Fruit fly (Drosophila melanogaster): Measurements from ENCODE around the gene CG42507.

Gene CG42507

dm6 chr3L:14782626-14783362 lies 25.0 kb upstream of the CG42507 start:
- TF ChIP-seq rgr (GFP tag; optimal IDR thresholded peaks at IDR 0.05) = no peak
- TF ChIP-seq pan (optimal IDR thresholded peaks at IDR 0.05) = no peak
- TF ChIP-seq Jra (GFP tag; optimal IDR thresholded peaks at IDR 0.05) = no peak
- no peak for TF ChIP-seq Rel (GFP tag; optimal IDR thresholded peaks at IDR 0.05)
- peak; percentile 29 for TF ChIP-seq Rel (tag; optimal IDR thresholded peaks at IDR 0.05)
- TF ChIP-seq Abd-B (GFP tag; optimal IDR thresholded peaks at IDR 0.05) = no peak
- no peak for TF ChIP-seq dmrt93B (GFP tag; optimal IDR thresholded peaks at IDR 0.05)
- no peak for TF ChIP-seq tai (GFP tag; optimal IDR thresholded peaks at IDR 0.05)
- no peak for TF ChIP-seq Hr78 (GFP tag; optimal IDR thresholded peaks at IDR 0.05)
- TF ChIP-seq Hnf4 (GFP tag; optimal IDR thresholded peaks at IDR 0.05) = peak; percentile 71

dm6 chr3L:14781863-14782218 lies 24.1 kb upstream of the CG42507 start:
- TF ChIP-seq Abd-B (GFP tag; optimal IDR thresholded peaks at IDR 0.05) = no peak
- no peak for TF ChIP-seq CG32264 (GFP tag; optimal IDR thresholded peaks at IDR 0.05)
- no peak for TF ChIP-seq brk (GFP tag; optimal IDR thresholded peaks at IDR 0.05)
- no peak for TF ChIP-seq OdsH (GFP tag; optimal IDR thresholded peaks at IDR 0.05)
- TF ChIP-seq Vsx2 (GFP tag; optimal IDR thresholded peaks at IDR 0.05; ENCODE audit: partially characterized antibody) = no peak
- no peak for TF ChIP-seq Jra (GFP tag; optimal IDR thresholded peaks at IDR 0.05)
- TF ChIP-seq dmrt93B (GFP tag; optimal IDR thresholded peaks at IDR 0.05) = no peak
- no peak for TF ChIP-seq sv (GFP tag; optimal IDR thresholded peaks at IDR 0.05)
- no peak for TF ChIP-seq Hnf4 (GFP tag; optimal IDR thresholded peaks at IDR 0.05)
- TF ChIP-seq Sp1 (GFP tag; optimal IDR thresholded peaks at IDR 0.05) = no peak
- no peak for TF ChIP-seq Hr78 (GFP tag; optimal IDR thresholded peaks at IDR 0.05)
- TF ChIP-seq foxo (GFP tag; optimal IDR thresholded peaks at IDR 0.05) = no peak
- TF ChIP-seq N (GFP tag; optimal IDR thresholded peaks at IDR 0.05) = no peak

- TF ChIP-seq dl (GFP tag; optimal IDR thresholded peaks at IDR 0.05; ENCODE audit: insufficient read depth in 1 of 2, partially characterized antibody in 2 of 2) (peak in 1 of 2 experiments; percentile 65), sv (GFP tag; optimal IDR thresholded peaks at IDR 0.05) (peak; percentile 30), Hnf4 (GFP tag; optimal IDR thresholded peaks at IDR 0.05) (peak; percentile 36), sage (GFP tag; optimal IDR thresholded peaks at IDR 0.05) (no peak), psq (GFP tag; optimal IDR thresholded peaks at IDR 0.05) (peak; percentile 63), Abd-B (GFP tag; optimal IDR thresholded peaks at IDR 0.05) (no peak), ey (GFP tag; optimal IDR thresholded peaks at IDR 0.05) (no peak), Hr83 (GFP tag; optimal IDR thresholded peaks at IDR 0.05; ENCODE audit: poor library complexity, severe bottlenecking) (peak; percentile 66), N (GFP tag; optimal IDR thresholded peaks at IDR 0.05) (no peak), fru (GFP tag; optimal IDR thresholded peaks at IDR 0.05) (peak; percentile 7), Dif (GFP tag; optimal IDR thresholded peaks at IDR 0.05; ENCODE audit: partially characterized antibody) (peak; percentile 61), br (GFP tag; optimal IDR thresholded peaks at IDR 0.05) (no peak), HLH106 (tag; optimal IDR thresholded peaks at IDR 0.05) (no peak), dsf (GFP tag; optimal IDR thresholded peaks at IDR 0.05; ENCODE audit: borderline replicate concordance) (no peak), h (GFP tag; optimal IDR thresholded peaks at IDR 0.05) (peak; percentile 14), Rel (GFP tag; optimal IDR thresholded peaks at IDR 0.05) (peak; percentile 58), Rel (tag; optimal IDR thresholded peaks at IDR 0.05) (peak; percentile 41), woc (GFP tag; optimal IDR thresholded peaks at IDR 0.05) (peak; percentile 55), CrebA (GFP tag; optimal IDR thresholded peaks at IDR 0.05; ENCODE audit: borderline replicate concordance) (no peak), dmrt93B (GFP tag; optimal IDR thresholded peaks at IDR 0.05) (peak; percentile 35), Sp1 (GFP tag; optimal IDR thresholded peaks at IDR 0.05) (peak; percentile 65), OdsH (GFP tag; optimal IDR thresholded peaks at IDR 0.05) (peak; percentile 20), foxo (GFP tag; optimal IDR thresholded peaks at IDR 0.05) (peak in 1 of 2 experiments; percentile 36), CG9705 (GFP tag; optimal IDR thresholded peaks at IDR 0.05) (peak; percentile 19)
Observed at dm6 chr3L:14781082-14781862, 23.5 kb upstream of the CG42507 start.
